Fruit fly (Drosophila melanogaster) whole organism, embryonic: ENCODE data around the gene loj.

ENCODE experiments used
- Asciz ChIP-seq: fragments of 200-800 bp; sonication (Bioruptor generic); optimal IDR thresholded peaks from 2 replicates; lab custom pipeline; 2017; ENCODE audit warnings: missing biosample characterization, mild to moderate bottlenecking, missing genetic modification characterization, missing genetic modification reagents
- Awh ChIP-seq: fragments of 200-800 bp; sonication (Bioruptor generic); IDR thresholded peaks from 2 replicates; pipeline ENCODE4, ENCODE4 v1.3.6; 2022; ENCODE audit warnings: missing biosample characterization, missing genetic modification characterization
- Bteb2 ChIP-seq: fragments of 200-800 bp; sonication (Bioruptor generic); optimal IDR thresholded peaks from 2 replicates; lab custom pipeline; 2016; ENCODE audit warnings: missing biosample characterization, missing genetic modification characterization
- CG10267 ChIP-seq: fragments of 200-800 bp; sonication (Bioruptor generic); optimal IDR thresholded peaks from 2 replicates; lab custom pipeline; 2018; ENCODE audit warnings: missing biosample characterization, mild to moderate bottlenecking, missing genetic modification characterization, moderate library complexity
- CG10321 ChIP-seq: fragments of 200-800 bp; sonication (Bioruptor generic); IDR thresholded peaks from 2 replicates; pipeline ENCODE4 v1.3.6; 2022; ENCODE audit warnings: missing biosample characterization, missing genetic modification characterization
- CG12071 ChIP-seq: fragments of 200-800 bp; sonication (Bioruptor generic); optimal IDR thresholded peaks from 3 replicates; lab custom pipeline; 2018; ENCODE audit warnings: missing biosample characterization, mild to moderate bottlenecking, missing genetic modification characterization
- CG12104 ChIP-seq: fragments of 200-800 bp; sonication (Bioruptor generic); optimal IDR thresholded peaks from 3 replicates; lab custom pipeline; 2016; ENCODE audit warnings: missing biosample characterization, missing genetic modification characterization
- CG13424 ChIP-seq: fragments of 200-800 bp; sonication (Bioruptor generic); optimal IDR thresholded peaks from 2 replicates; lab custom pipeline; 2019; ENCODE audit warnings: missing biosample characterization, mild to moderate bottlenecking, missing genetic modification characterization, moderate library complexity
- CG14441 ChIP-seq: fragments of 200-800 bp; sonication (Bioruptor generic); IDR thresholded peaks from 2 replicates; pipeline ENCODE4 v1.3.6; 2022; ENCODE audit warnings: missing biosample characterization, missing genetic modification characterization
- CG14710 ChIP-seq: fragments of 200-800 bp; sonication (Bioruptor generic); optimal IDR thresholded peaks from 3 replicates; lab custom pipeline; 2019; ENCODE audit warnings: missing biosample characterization, mild to moderate bottlenecking, missing genetic modification characterization, moderate library complexity
- CG1529 ChIP-seq: fragments of 200-800 bp; sonication (Bioruptor generic); optimal IDR thresholded peaks from 3 replicates; lab custom pipeline; 2018; ENCODE audit warnings: missing biosample characterization, missing genetic modification characterization
- CG16863 ChIP-seq: fragments of 200-800 bp; sonication (Bioruptor generic); optimal IDR thresholded peaks from 3 replicates; lab custom pipeline; 2016; ENCODE audit warnings: missing biosample characterization, missing genetic modification characterization
- CG17612 ChIP-seq: fragments of 200-800 bp; sonication (Bioruptor generic); IDR thresholded peaks from 2 replicates; pipeline ENCODE4 v1.3.6; 2022; ENCODE audit warnings: missing biosample characterization, missing genetic modification characterization
- CG2199 ChIP-seq: fragments of 200-800 bp; sonication (Bioruptor generic); IDR thresholded peaks from 3 replicates; pipeline ENCODE4 v1.3.6; 2022; ENCODE audit warnings: missing biosample characterization, missing genetic modification characterization
- CG31441 ChIP-seq: fragments of 200-800 bp; sonication (Bioruptor generic); IDR thresholded peaks from 2 replicates; pipeline ENCODE4 v1.3.6; 2022; ENCODE audit warnings: missing biosample characterization, missing genetic modification characterization
- CG3407 ChIP-seq: fragments of 200-800 bp; sonication (Bioruptor generic); optimal IDR thresholded peaks from 2 replicates; lab custom pipeline; 2018; ENCODE audit warnings: missing biosample characterization, mild to moderate bottlenecking, missing genetic modification characterization
- CG7357 ChIP-seq: fragments of 200-800 bp; sonication (Bioruptor generic); IDR thresholded peaks from 3 replicates; pipeline ENCODE4 v1.3.6; 2022; ENCODE audit warnings: missing biosample characterization, missing genetic modification characterization
- CG8478 ChIP-seq: fragments of >200 bp; optimal IDR thresholded peaks from 2 replicates; lab custom pipeline; 2018
- CG8765 ChIP-seq: fragments of 200-800 bp; sonication (Bioruptor generic); IDR thresholded peaks from 2 replicates; pipeline ENCODE4 v1.3.6; 2022; ENCODE audit warnings: missing biosample characterization, missing genetic modification characterization
- CG9437 ChIP-seq: fragments of 200-800 bp; sonication (Bioruptor generic); optimal IDR thresholded peaks from 2 replicates; lab custom pipeline; 2018; ENCODE audit warnings: missing biosample characterization, mild to moderate bottlenecking, missing genetic modification characterization
- CG9876 ChIP-seq: fragments of 200-800 bp; sonication (Bioruptor generic); optimal IDR thresholded peaks from 2 replicates; lab custom pipeline; 2016; ENCODE audit warnings: missing biosample characterization, missing genetic modification characterization
- HHEX ChIP-seq: fragments of 200-800 bp; sonication (Bioruptor generic); optimal IDR thresholded peaks from 3 replicates; lab custom pipeline; 2017; ENCODE audit warnings: missing biosample characterization, mild to moderate bottlenecking, missing genetic modification characterization, missing genetic modification reagents
- HmgD ChIP-seq: fragments of 200-800 bp; sonication (Bioruptor generic); optimal IDR thresholded peaks from 3 replicates; lab custom pipeline; 2016; ENCODE audit warnings: missing biosample characterization, missing genetic modification characterization
- Hmx ChIP-seq: fragments of 200-800 bp; sonication (Bioruptor generic); optimal IDR thresholded peaks from 2 replicates; lab custom pipeline; 2016; ENCODE audit warnings: missing biosample characterization, missing genetic modification characterization
- MESR4 ChIP-seq: fragments of 200-800 bp; sonication (Bioruptor generic); optimal IDR thresholded peaks from 2 replicates; lab custom pipeline; 2018; ENCODE audit warnings: missing biosample characterization, mild to moderate bottlenecking, missing genetic modification characterization, moderate library complexity
- Meics ChIP-seq: fragments of 200-800 bp; sonication (Bioruptor generic); optimal IDR thresholded peaks from 2 replicates; lab custom pipeline; 2017; ENCODE audit warnings: missing biosample characterization, mild to moderate bottlenecking, missing genetic modification characterization
- Mrtf ChIP-seq: fragments of 200-800 bp; sonication (Bioruptor generic); IDR thresholded peaks from 3 replicates; pipeline ENCODE4 v1.3.6; 2022; ENCODE audit warnings: missing biosample characterization, missing genetic modification characterization
- NfI ChIP-seq: fragments of 200-800 bp; sonication (Bioruptor generic); optimal IDR thresholded peaks from 3 replicates; lab custom pipeline; 2018; ENCODE audit warnings: missing biosample characterization, mild to moderate bottlenecking, missing genetic modification characterization, moderate library complexity
- Stat92E ChIP-seq, 3 experiments: fragments of >200 bp in 2 of 3; fragments of 200-800 bp in 1 of 3; sonication (Bioruptor generic) in 1 of 3; optimal IDR thresholded peaks; 2 replicates each; lab custom pipeline; 2017 to 2019; ENCODE audit warnings: missing biosample characterization in 3 of 3, missing genetic modification characterization in 3 of 3, mild to moderate bottlenecking in 1 of 3, moderate library complexity in 1 of 3
- Vsx1 ChIP-seq: fragments of 200-800 bp; sonication (Bioruptor generic); optimal IDR thresholded peaks from 2 replicates; lab custom pipeline; 2017; ENCODE audit warnings: missing biosample characterization, mild to moderate bottlenecking, missing genetic modification characterization, missing genetic modification reagents
- ac ChIP-seq: fragments of 200-800 bp; sonication (Bioruptor generic); optimal IDR thresholded peaks from 3 replicates; lab custom pipeline; 2017; ENCODE audit warnings: missing biosample characterization, mild to moderate bottlenecking, missing genetic modification characterization
- az2 ChIP-seq: fragments of 200-800 bp; sonication (Bioruptor generic); optimal IDR thresholded peaks from 3 replicates; lab custom pipeline; 2016; ENCODE audit warnings: missing biosample characterization, missing genetic modification characterization
- bsh ChIP-seq, 2 experiments: fragments of 200-800 bp; sonication (Bioruptor generic); optimal IDR thresholded peaks; 2 replicates each; lab custom pipeline; 2017 to 2018; ENCODE audit warnings: mild to moderate bottlenecking in 2 of 2, missing biosample characterization in 2 of 2, missing genetic modification characterization in 2 of 2, moderate library complexity in 1 of 2
- caup ChIP-seq: fragments of 200-800 bp; sonication (Bioruptor generic); optimal IDR thresholded peaks from 3 replicates; lab custom pipeline; 2017; ENCODE audit warnings: missing biosample characterization, mild to moderate bottlenecking, missing genetic modification characterization, moderate library complexity; ENCODE audit not compliant: severe bottlenecking
- dati ChIP-seq: fragments of 200-800 bp; sonication (Bioruptor generic); IDR thresholded peaks from 2 replicates; pipeline ENCODE4 v1.3.6; 2022; ENCODE audit warnings: missing biosample characterization, missing genetic modification characterization
- dmrt11E ChIP-seq: fragments of 200-800 bp; sonication (Bioruptor generic); optimal IDR thresholded peaks from 3 replicates; lab custom pipeline; 2018; ENCODE audit warnings: missing biosample characterization, mild to moderate bottlenecking, missing genetic modification characterization, moderate library complexity
- dpn ChIP-seq, 2 experiments: fragments of 200-800 bp; sonication (Bioruptor generic); optimal IDR thresholded peaks; 3 replicates each; lab custom pipeline; 2016; ENCODE audit warnings: missing biosample characterization in 2 of 2, missing genetic modification characterization in 2 of 2
- jing ChIP-seq: fragments of 200-800 bp; sonication (Bioruptor generic); optimal IDR thresholded peaks from 2 replicates; lab custom pipeline; 2018; ENCODE audit warnings: missing biosample characterization, mild to moderate bottlenecking, missing genetic modification characterization
- lov ChIP-seq, 2 experiments: fragments of 200-800 bp in 1 of 2; fragments of >200 bp in 1 of 2; sonication (Bioruptor generic) in 1 of 2; IDR thresholded peaks in 1 of 2; optimal IDR thresholded peaks in 1 of 2; 2 replicates in 1 of 2; 3 replicates in 1 of 2; pipeline versions ENCODE4 v1.3.6 to Lab custom; 2017 to 2022; ENCODE audit warnings: missing biosample characterization in 1 of 2, missing genetic modification characterization in 1 of 2
- mam ChIP-seq: fragments of 200-800 bp; sonication (Bioruptor generic); optimal IDR thresholded peaks from 3 replicates; lab custom pipeline; 2016; ENCODE audit warnings: missing biosample characterization, missing genetic modification characterization
- mirr ChIP-seq: fragments of 200-800 bp; sonication (Bioruptor generic); optimal IDR thresholded peaks from 3 replicates; lab custom pipeline; 2018; ENCODE audit warnings: missing biosample characterization, mild to moderate bottlenecking, missing genetic modification characterization
- nerfin-1 ChIP-seq: fragments of 200-800 bp; sonication (Bioruptor generic); optimal IDR thresholded peaks from 3 replicates; lab custom pipeline; 2019; ENCODE audit warnings: missing biosample characterization, mild to moderate bottlenecking, missing genetic modification characterization, moderate library complexity
- p53 ChIP-seq: fragments of 200-800 bp; sonication (Bioruptor generic); optimal IDR thresholded peaks from 2 replicates; lab custom pipeline; 2016; ENCODE audit warnings: missing biosample characterization, missing genetic modification characterization
- pros ChIP-seq: fragments of 200-800 bp; sonication (Bioruptor generic); optimal IDR thresholded peaks from 3 replicates; lab custom pipeline; 2019; ENCODE audit warnings: missing biosample characterization, mild to moderate bottlenecking, missing genetic modification characterization, moderate library complexity
- pzg ChIP-seq: fragments of 200-800 bp; sonication (Bioruptor generic); optimal IDR thresholded peaks from 3 replicates; lab custom pipeline; 2018; ENCODE audit warnings: missing biosample characterization, mild to moderate bottlenecking, missing genetic modification characterization, moderate library complexity
- salm ChIP-seq: fragments of 200-800 bp; sonication (Bioruptor generic); optimal IDR thresholded peaks from 2 replicates; lab custom pipeline; 2018; ENCODE audit warnings: missing biosample characterization, mild to moderate bottlenecking, missing genetic modification characterization
- tgo ChIP-seq: fragments of 200-800 bp; sonication (Bioruptor generic); IDR thresholded peaks from 3 replicates; pipeline ENCODE4 v1.3.6; 2022; ENCODE audit warnings: missing biosample characterization, missing genetic modification characterization
- z ChIP-seq: fragments of 200-800 bp; sonication (Bioruptor generic); IDR thresholded peaks from 3 replicates; pipeline ENCODE4 v1.3.6; 2022; ENCODE audit warnings: missing biosample characterization, missing genetic modification characterization

The loj gene

dm6 chr3L:6124616-6125408 is 30.0 kb downstream of the loj start (continued):
- TF ChIP-seq Hmx (GFP tag; lab: Kevin White, UChicago): no peak
- peak; percentile 89 for TF ChIP-seq Meics (GFP tag; lab: Kevin White, UChicago)
- TF ChIP-seq NfI: peak; percentile 90
- TF ChIP-seq CG8478 (lab: Kevin White, UChicago): no peak
- peak; percentile 88 for TF ChIP-seq CG7357 (GFP tag; lab: Robert Waterston, UW)
- peak; percentile 41 for TF ChIP-seq jing (GFP tag; lab: Kevin White, UChicago)
- TF ChIP-seq CG31441 (GFP tag; lab: Robert Waterston, UW): peak; percentile 80
- TF ChIP-seq mam: peak; percentile 79
- no peak for TF ChIP-seq Stat92E (GFP tag; optimal IDR thresholded peaks at IDR 0.05; lab: Kevin White, UChicago)
- no peak for TF ChIP-seq CG17612 (GFP tag; lab: Robert Waterston, UW)
- peak; percentile 38 to 91 for TF ChIP-seq dpn (GFP tag; optimal IDR thresholded peaks at IDR 0.05; lab: Kevin White, UChicago)
- TF ChIP-seq CG13424 (tag; lab: Kevin White, UChicago): peak; percentile 34
- TF ChIP-seq CG9437 (GFP tag; lab: Kevin White, UChicago): peak; percentile 34
- peak; percentile 75; the same call in 2 of the 3 replicates for TF ChIP-seq CG2199
- TF ChIP-seq Asciz (GFP tag; lab: Kevin White, UChicago): peak; percentile 83
- peak; percentile 70 for TF ChIP-seq p53
- TF ChIP-seq Bteb2 (GFP tag; lab: Kevin White, UChicago): no peak
- TF ChIP-seq CG16863 (GFP tag; lab: Kevin White, UChicago): peak; percentile 25
- TF ChIP-seq CG3407 (GFP tag; lab: Kevin White, UChicago): peak; percentile 68
- TF ChIP-seq z (GFP tag; lab: Robert Waterston, UW): no peak; the same call in 2 of the 3 replicates
- TF ChIP-seq HHEX (GFP tag; lab: Kevin White, UChicago): peak; percentile 87
- peak; percentile 84 for TF ChIP-seq mirr (GFP tag; lab: Kevin White, UChicago)
- TF ChIP-seq CG10267: peak; percentile 70
- peak; percentile 17 for TF ChIP-seq pzg (GFP tag; lab: Kevin White, UChicago)
- peak; percentile 54 for TF ChIP-seq salm (tag; lab: Kevin White, UChicago)
- no peak for TF ChIP-seq CG8765 (GFP tag; lab: Robert Waterston, UW)
- peak; percentile 60; the same call in 2 of the 3 replicates for TF ChIP-seq Mrtf
- TF ChIP-seq CG14441 (GFP tag; lab: Robert Waterston, UW): peak; percentile 72
- TF ChIP-seq CG12071 (GFP tag; lab: Kevin White, UChicago): peak; percentile 92
- peak; percentile 75 for TF ChIP-seq tgo (GFP tag; lab: Robert Waterston, UW)
- TF ChIP-seq az2 (GFP tag; lab: Kevin White, UChicago): peak; percentile 32
- peak; percentile 83 for TF ChIP-seq dati (GFP tag; lab: Robert Waterston, UW)
- TF ChIP-seq dmrt11E: peak; percentile 49
- peak; percentile 72 for TF ChIP-seq nerfin-1 (tag; lab: Kevin White, UChicago)
- TF ChIP-seq CG10321 (GFP tag; lab: Robert Waterston, UW): peak; percentile 56; the same call in 1 of the 2 replicates
- TF ChIP-seq pros (GFP tag; lab: Kevin White, UChicago): no peak
- peak in 1 of 2 experiments; percentile 62 for TF ChIP-seq bsh (GFP tag; optimal IDR thresholded peaks at IDR 0.05; lab: Kevin White, UChicago)
- peak; percentile 75 for TF ChIP-seq CG12104 (GFP tag; lab: Kevin White, UChicago)
- peak; percentile 16 for TF ChIP-seq CG9876 (GFP tag; lab: Kevin White, UChicago)
- peak; percentile 82 for TF ChIP-seq Vsx1
- TF ChIP-seq MESR4 (GFP tag; lab: Kevin White, UChicago): peak; percentile 18
- TF ChIP-seq caup (GFP tag; lab: Kevin White, UChicago): peak; percentile 94
- peak; percentile 61 for TF ChIP-seq CG14710 (tag; lab: Kevin White, UChicago)
- TF ChIP-seq CG1529 (GFP tag; lab: Kevin White, UChicago): peak; percentile 46
- no peak for TF ChIP-seq HmgD (GFP tag; lab: Kevin White, UChicago)
- TF ChIP-seq lov (optimal IDR thresholded peaks at IDR 0.05; lab: Kevin White, UChicago): no peak
- peak; percentile 97 for TF ChIP-seq lov (GFP tag; IDR thresholded peaks at IDR 0.05; lab: Robert Waterston, UW)
- peak; percentile 49 for TF ChIP-seq ac
- peak; percentile 90 for TF ChIP-seq Awh (GFP tag; lab: Robert Waterston, UW)
